Worm (Caenorhabditis elegans) whole organism, young adult: ENCODE measurements around the gene F58E2.2.

Experiments
- C06A6.2 ChIP-seq: fragments of 200-800 bp; sonication (Bioruptor generic); conservative IDR thresholded peaks from 2 replicates; pipeline ENCODE4 v1.3.6; 2022; ENCODE audit warnings: missing genetic modification characterization, missing compliant biosample characterization
- F22D6.2 ChIP-seq: sonication (generic microtip); optimal IDR thresholded peaks from 2 replicates; lab custom pipeline; 2016; ENCODE audit warnings: mild to moderate bottlenecking, missing genetic modification characterization, missing compliant biosample characterization
- F49E8.2 ChIP-seq: sonication (generic microtip); optimal IDR thresholded peaks from 3 replicates; lab custom pipeline; 2017; ENCODE audit warnings: missing genetic modification characterization, mild to moderate bottlenecking, missing compliant biosample characterization, antibody characterized with exemption, moderate library complexity; ENCODE audit not compliant: insufficient read depth
- F52B5.7 ChIP-seq: sonication (generic microtip); optimal IDR thresholded peaks from 2 replicates; lab custom pipeline; 2016; ENCODE audit warnings: mild to moderate bottlenecking, missing genetic modification characterization, missing compliant biosample characterization
- K12H6.12 ChIP-seq: fragments of 200-800 bp; sonication (Bioruptor generic); optimal IDR thresholded peaks from 2 replicates; lab custom pipeline; 2018; ENCODE audit warnings: mild to moderate bottlenecking, missing genetic modification characterization, missing compliant biosample characterization
- ZK185.1 ChIP-seq: sonication (generic microtip); optimal IDR thresholded peaks from 2 replicates; lab custom pipeline; 2016; ENCODE audit warnings: mild to moderate bottlenecking, missing genetic modification characterization, missing compliant biosample characterization; ENCODE audit not compliant: poor library complexity, severe bottlenecking
- bed-1 ChIP-seq: fragments of 200-800 bp; sonication (Bioruptor generic); IDR thresholded peaks from 2 replicates; pipeline ENCODE4 v1.3.6; 2022; ENCODE audit warnings: missing genetic modification reagents, missing genetic modification characterization, missing compliant biosample characterization
- cebp-2 ChIP-seq: fragments of 200-800 bp; sonication (Bioruptor generic); IDR thresholded peaks from 2 replicates; pipeline ENCODE4 v1.3.6; 2022; ENCODE audit warnings: missing genetic modification characterization, missing compliant biosample characterization
- ceh-100 ChIP-seq: fragments of 200-800 bp; sonication (Bioruptor generic); IDR thresholded peaks from 2 replicates; pipeline ENCODE4 v1.3.6; 2022; ENCODE audit warnings: missing genetic modification reagents, missing genetic modification characterization, missing compliant biosample characterization
- ceh-79 ChIP-seq: sonication (generic microtip); optimal IDR thresholded peaks from 2 replicates; lab custom pipeline; 2017; ENCODE audit warnings: mild to moderate bottlenecking, missing genetic modification characterization, missing compliant biosample characterization
- chd-7 ChIP-seq: sonication (generic microtip); optimal IDR thresholded peaks from 2 replicates; lab custom pipeline; 2016; ENCODE audit warnings: mild to moderate bottlenecking, missing genetic modification characterization, moderate library complexity, missing compliant biosample characterization
- dpl-1 ChIP-seq: fragments of 150-350 bp; optimal IDR thresholded peaks from 2 replicates; lab custom pipeline; 2014; ENCODE audit warnings: missing biosample characterization, missing genetic modification reagents, missing genetic modification characterization
- egl-18 ChIP-seq: fragments of 200-800 bp; sonication (Bioruptor generic); IDR thresholded peaks from 2 replicates; pipeline ENCODE4 v1.3.6; 2022; ENCODE audit warnings: missing genetic modification reagents, missing genetic modification characterization, missing compliant biosample characterization
- egl-44 ChIP-seq: fragments of 200-800 bp; sonication (Bioruptor generic); IDR thresholded peaks from 2 replicates; pipeline ENCODE4 v1.3.6; 2022; ENCODE audit warnings: missing genetic modification reagents, missing genetic modification characterization, missing compliant biosample characterization
- gei-17 ChIP-seq: fragments of 200-800 bp; sonication (Bioruptor generic); optimal IDR thresholded peaks from 2 replicates; lab custom pipeline; 2018; ENCODE audit warnings: mild to moderate bottlenecking, missing genetic modification characterization, missing compliant biosample characterization
- him-1 ChIP-seq: sonication (generic microtip); optimal IDR thresholded peaks from 2 replicates; lab custom pipeline; 2016; ENCODE audit warnings: missing genotype, missing genetic modification reagents, missing genetic modification characterization, missing compliant biosample characterization
- hlh-12 ChIP-seq: sonication (generic microtip); optimal IDR thresholded peaks from 2 replicates; lab custom pipeline; 2016; ENCODE audit warnings: missing genetic modification characterization, missing compliant biosample characterization
- hlh-26 ChIP-seq: fragments of 200-800 bp; sonication (Bioruptor generic); conservative IDR thresholded peaks from 2 replicates; pipeline ENCODE4 v1.3.6; 2022; ENCODE audit warnings: missing genetic modification reagents, missing genetic modification characterization, missing compliant biosample characterization
- let-526 ChIP-seq: fragments of 200-800 bp; sonication (Bioruptor generic); IDR thresholded peaks from 2 replicates; pipeline ENCODE4 v1.3.6; 2022; ENCODE audit warnings: missing genetic modification reagents, missing genetic modification characterization, missing compliant biosample characterization
- lin-35 ChIP-seq, 3 experiments: fragments of 150-350 bp in 2 of 3; sonication (generic microtip) in 1 of 3; optimal IDR thresholded peaks; 2 replicates each; lab custom pipeline; 2014 to 2018; ENCODE audit warnings: missing biosample characterization in 3 of 3, missing genetic modification characterization in 3 of 3, missing genetic modification reagents in 3 of 3
- lin-54 ChIP-seq: fragments of 200-800 bp; sonication (Bioruptor generic); optimal IDR thresholded peaks from 2 replicates; lab custom pipeline; 2018; ENCODE audit warnings: mild to moderate bottlenecking, missing genetic modification characterization, missing compliant biosample characterization
- lsl-1 ChIP-seq: fragments of 200-800 bp; sonication (Bioruptor generic); optimal IDR thresholded peaks from 2 replicates; lab custom pipeline; 2018; ENCODE audit warnings: mild to moderate bottlenecking, missing genetic modification characterization, moderate library complexity, missing compliant biosample characterization
- madf-10 ChIP-seq: sonication (generic microtip); optimal IDR thresholded peaks from 2 replicates; lab custom pipeline; 2016; ENCODE audit warnings: mild to moderate bottlenecking, missing genetic modification characterization, missing compliant biosample characterization
- madf-8 ChIP-seq: fragments of 200-800 bp; sonication (Bioruptor generic); conservative IDR thresholded peaks from 2 replicates; pipeline ENCODE4 v1.3.6; 2022; ENCODE audit warnings: missing genetic modification reagents, missing genetic modification characterization, missing compliant biosample characterization
- mcd-1 ChIP-seq: fragments of 200-800 bp; sonication (Bioruptor generic); IDR thresholded peaks from 2 replicates; pipeline ENCODE4 v1.3.6; 2022; ENCODE audit warnings: missing genetic modification reagents, missing genetic modification characterization, missing compliant biosample characterization
- mes-4 ChIP-seq: sonication (generic microtip); optimal IDR thresholded peaks from 2 replicates; lab custom pipeline; 2016; ENCODE audit warnings: missing genotype, missing genetic modification characterization, missing compliant biosample characterization
- nfyb-1 ChIP-seq: fragments of 200-800 bp; sonication (Bioruptor generic); IDR thresholded peaks from 2 replicates; pipeline ENCODE4 v1.3.6; 2022; ENCODE audit warnings: missing genetic modification reagents, missing genetic modification characterization, missing compliant biosample characterization
- nhr-179 ChIP-seq: sonication (generic microtip); optimal IDR thresholded peaks from 2 replicates; lab custom pipeline; 2016; ENCODE audit warnings: mild to moderate bottlenecking, missing genetic modification characterization, missing compliant biosample characterization
- nhr-27 ChIP-seq: fragments of 200-800 bp; sonication (Bioruptor generic); optimal IDR thresholded peaks from 2 replicates; lab custom pipeline; 2018; ENCODE audit warnings: mild to moderate bottlenecking, missing genetic modification characterization, moderate library complexity, missing compliant biosample characterization
- snpc-1.3 ChIP-seq: sonication (generic microtip); optimal IDR thresholded peaks from 2 replicates; lab custom pipeline; 2017; ENCODE audit warnings: missing genetic modification characterization, mild to moderate bottlenecking, missing compliant biosample characterization, antibody characterized with exemption, moderate library complexity, missing genotype, missing genetic modification reagents; ENCODE audit not compliant: insufficient read depth
- snpc-4 ChIP-seq, 5 experiments: fragments of 150-350 bp in 1 of 5; sonication (generic microtip) in 4 of 5; optimal IDR thresholded peaks; 2 replicates each; lab custom pipeline; 2014 to 2018; ENCODE audit warnings: missing genetic modification characterization in 5 of 5, missing biosample characterization in 3 of 5, antibody characterized with exemption in 2 of 5, mild to moderate bottlenecking in 2 of 5, missing compliant biosample characterization in 2 of 5, missing genotype in 2 of 5, moderate library complexity in 2 of 5, missing genetic modification reagents in 1 of 5
- zim-3 ChIP-seq: sonication (generic microtip); optimal IDR thresholded peaks from 2 replicates; lab custom pipeline; 2017; ENCODE audit warnings: mild to moderate bottlenecking, missing genetic modification characterization, moderate library complexity, missing compliant biosample characterization
- ztf-18 ChIP-seq: sonication (generic microtip); optimal IDR thresholded peaks from 2 replicates; lab custom pipeline; 2016; ENCODE audit warnings: missing genotype, mild to moderate bottlenecking, missing genetic modification characterization, missing compliant biosample characterization
- ztf-25 ChIP-seq: fragments of 200-800 bp; sonication (Bioruptor generic); IDR thresholded peaks from 2 replicates; pipeline ENCODE4 v1.3.6; 2022; ENCODE audit warnings: missing genetic modification reagents, missing genetic modification characterization, missing compliant biosample characterization
- ztf-26 ChIP-seq: sonication (generic microtip); optimal IDR thresholded peaks from 2 replicates; lab custom pipeline; 2017; ENCODE audit warnings: missing genetic modification characterization, missing compliant biosample characterization
- ztf-28 ChIP-seq: fragments of 200-800 bp; sonication (Bioruptor generic); IDR thresholded peaks from 2 replicates; pipeline ENCODE4 v1.3.6; 2022; ENCODE audit warnings: missing genetic modification reagents, missing genetic modification characterization, missing compliant biosample characterization

Gene F58E2.2

ce11 chrIV:3481760-3482159 lies 11.9 kb downstream of the F58E2.2 start, which contains the start of gene srz-37:
Gene srz-37, minus strand, starts transcription at chrIV:3481860.
- TF ChIP-seq hlh-26 (GFP tag; lab: Robert Waterston, UW): no peak
- TF ChIP-seq, all 124 proteins: peak for 0

DNA sequence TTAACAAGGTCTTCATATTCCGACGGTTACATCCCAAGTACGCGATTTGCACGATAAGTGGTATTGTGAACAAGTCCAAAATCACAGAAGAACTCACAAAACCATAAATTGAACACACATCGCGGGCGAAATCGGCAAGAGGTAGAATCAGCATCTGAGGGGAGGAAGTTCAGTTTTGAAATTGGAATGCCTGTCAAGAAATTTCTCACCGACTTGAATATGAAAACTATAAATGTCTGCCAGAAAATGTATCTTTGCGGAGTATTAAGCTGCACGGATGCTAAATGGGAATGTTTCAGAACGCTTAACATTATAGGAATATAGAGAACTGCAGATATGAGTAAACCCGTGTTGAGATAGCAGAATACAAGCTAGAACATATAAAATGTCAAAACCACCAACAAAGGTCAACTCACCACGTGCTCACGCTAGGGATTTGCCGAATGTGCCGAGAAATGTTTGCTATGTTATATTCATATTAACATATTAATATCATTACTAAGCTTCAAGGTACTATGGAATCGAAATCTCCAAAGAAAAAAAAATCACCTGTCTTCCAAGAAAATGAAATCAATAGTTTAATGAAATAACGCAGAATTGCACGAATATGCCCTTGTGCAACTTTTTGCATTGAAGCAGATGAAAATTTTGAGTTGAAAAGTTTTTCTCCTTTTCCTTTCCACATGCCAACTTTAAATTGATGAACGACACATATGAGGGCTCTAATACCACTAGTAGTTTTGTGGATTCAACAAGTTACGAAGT lies 12.5 kb downstream of the F58E2.2 start, which contains the start of gene srz-82:
Gene srz-82 (plus strand): TSS at position 701 of the 765 bp plus-strand sequence.
- TF ChIP-seq ceh-100 (GFP tag; lab: Robert Waterston, UW) (no peak), snpc-1.3 (tag; lab: Kevin White, UChicago) (no peak), nhr-179 (tag; lab: Kevin White, UChicago) (no peak), snpc-4 (GFP tag; optimal IDR thresholded peaks at IDR 0.05; lab: Kevin White, UChicago) (no peak), snpc-4 (tag; optimal IDR thresholded peaks at IDR 0.05; lab: Kevin White, UChicago) (no peak), ztf-25 (GFP tag; lab: Robert Waterston, UW) (no peak), hlh-12 (no peak), lsl-1 (no peak), K12H6.12 (tag; lab: Kevin White, UChicago) (no peak), gei-17 (GFP tag; lab: Kevin White, UChicago) (no peak), cebp-2 (GFP tag; lab: Robert Waterston, UW) (no peak), ztf-26 (no peak), ceh-79 (tag; lab: Kevin White, UChicago) (no peak), bed-1 (GFP tag; lab: Robert Waterston, UW) (no peak), C06A6.2 (GFP tag; lab: Robert Waterston, UW) (no peak), let-526 (no peak), him-1 (tag; lab: Kevin White, UChicago) (no peak), lin-54 (GFP tag; lab: Kevin White, UChicago) (no peak), dpl-1 (no peak), ztf-28 (no peak)

ce11 chrIV:3491477-3491876 lies 21.6 kb downstream of the F58E2.2 start, which contains the start of gene srz-78:
Gene srz-78, plus strand, starts transcription at chrIV:3491777.
- no peak for TF ChIP-seq mcd-1 (GFP tag; lab: Robert Waterston, UW)
- TF ChIP-seq nhr-179 (tag; lab: Kevin White, UChicago): no peak
- TF ChIP-seq ZK185.1: no peak
- no peak for TF ChIP-seq F52B5.7 (tag; lab: Kevin White, UChicago)
- no peak for TF ChIP-seq lin-35 (GFP tag; optimal IDR thresholded peaks at IDR 0.05; lab: Kevin White, UChicago)
- no peak for TF ChIP-seq zim-3 (tag; lab: Kevin White, UChicago)
- no peak for TF ChIP-seq nfyb-1 (GFP tag; lab: Robert Waterston, UW)
- no peak for TF ChIP-seq F49E8.2 (tag; lab: Kevin White, UChicago)

ce11 chrIV:3493310-3493709 lies 23.5 kb downstream of the F58E2.2 start, which contains the start of gene srz-79:
Gene srz-79, plus strand, starts transcription at chrIV:3493610.
- TF ChIP-seq mes-4 (tag; lab: Kevin White, UChicago) (no peak), egl-44 (no peak)

DNA sequence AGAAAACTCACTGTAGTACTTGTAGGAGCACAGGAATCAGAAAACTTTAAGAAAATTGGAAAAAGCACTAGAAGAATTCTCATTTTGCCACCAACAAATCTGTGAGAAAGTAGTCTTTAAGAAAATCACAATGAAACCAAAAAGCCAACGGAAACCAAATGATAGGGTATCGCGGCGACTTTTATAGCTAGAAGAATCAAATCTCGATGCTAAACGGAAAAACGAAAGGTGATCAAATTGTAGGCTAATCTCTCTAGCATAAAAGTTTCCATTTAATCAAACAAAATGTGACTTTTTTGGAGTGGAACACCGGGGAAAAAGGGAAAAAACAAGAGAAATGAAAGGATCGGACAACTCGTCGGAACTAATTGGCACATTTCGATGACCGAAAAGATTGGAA lies 26.5 kb downstream of the F58E2.2 start, which contains the start of gene C09G12.17:
Gene C09G12.17 (minus strand): TSS at position 101 of the 400 bp plus-strand sequence.
- no peak for TF ChIP-seq F22D6.2
- TF ChIP-seq nhr-27 (tag; lab: Kevin White, UChicago): no peak
- TF ChIP-seq chd-7 (tag; lab: Kevin White, UChicago): no peak
- no peak for TF ChIP-seq egl-18
- no peak for TF ChIP-seq madf-10 (tag; lab: Kevin White, UChicago)
- no peak for TF ChIP-seq madf-8 (GFP tag; lab: Robert Waterston, UW)
- TF ChIP-seq ceh-79 (tag; lab: Kevin White, UChicago): no peak
- no peak for TF ChIP-seq ztf-18 (tag; lab: Kevin White, UChicago)
- TF ChIP-seq, all 124 proteins: peak for 0
